Fruit fly (Drosophila melanogaster) whole organism, embryonic: ENCODE results near the gene CG13449.
A peak's percentile ranks its signal among the peaks of the same experiment; 100 is the strongest.

ENCODE experiments used
- Adf1 ChIP-seq: fragments of 200-800 bp; sonication (Bioruptor generic); IDR thresholded peaks from 2 replicates; pipeline ENCODE4 v1.3.6; 2022; ENCODE audit warnings: missing biosample characterization, missing genetic modification characterization
- Aef1 ChIP-seq: fragments of 200-800 bp; sonication (Bioruptor generic); IDR thresholded peaks from 3 replicates; pipeline ENCODE4 v1.3.6; 2022; ENCODE audit warnings: missing biosample characterization, missing genetic modification characterization
- CG10209 ChIP-seq: fragments of 200-800 bp; sonication (Bioruptor generic); optimal IDR thresholded peaks from 3 replicates; lab custom pipeline; 2017; ENCODE audit warnings: missing biosample characterization, mild to moderate bottlenecking, missing genetic modification characterization, missing genetic modification reagents
- CG11093 ChIP-seq: fragments of 200-800 bp; sonication (Bioruptor generic); IDR thresholded peaks from 3 replicates; pipeline ENCODE4 v1.3.6; 2022; ENCODE audit warnings: missing biosample characterization, missing genetic modification characterization
- CG11456 ChIP-seq: fragments of 200-800 bp; sonication (Bioruptor generic); IDR thresholded peaks from 3 replicates; pipeline ENCODE4 v1.3.6; 2022; ENCODE audit warnings: missing biosample characterization, missing genetic modification characterization
- CG14667 ChIP-seq: fragments of 200-800 bp; sonication (Bioruptor generic); IDR thresholded peaks from 2 replicates; pipeline ENCODE4 v1.3.6; 2022; ENCODE audit warnings: missing biosample characterization, missing genetic modification characterization
- CG1529 ChIP-seq: fragments of 200-800 bp; sonication (Bioruptor generic); optimal IDR thresholded peaks from 3 replicates; lab custom pipeline; 2018; ENCODE audit warnings: missing biosample characterization, missing genetic modification characterization
- CG16813 ChIP-seq: fragments of 200-800 bp; sonication (Bioruptor generic); IDR thresholded peaks from 3 replicates; pipeline ENCODE4 v1.3.6; 2022; ENCODE audit warnings: missing biosample characterization, missing genetic modification characterization; ENCODE audit not compliant: partially characterized antibody
- CG31224 ChIP-seq: fragments of 200-800 bp; sonication (Bioruptor generic); IDR thresholded peaks from 2 replicates; pipeline ENCODE4 v1.3.6; 2022; ENCODE audit warnings: missing biosample characterization, missing genetic modification characterization
- CG34224 ChIP-seq: fragments of 200-800 bp; sonication (Bioruptor generic); IDR thresholded peaks from 3 replicates; pipeline ENCODE4 v1.3.6; 2022; ENCODE audit warnings: missing biosample characterization, missing genetic modification characterization; ENCODE audit not compliant: partially characterized antibody
- CG34376 ChIP-seq: fragments of 200-800 bp; sonication (Bioruptor generic); optimal IDR thresholded peaks from 2 replicates; lab custom pipeline; 2018; ENCODE audit warnings: missing biosample characterization, mild to moderate bottlenecking, missing genetic modification characterization
- CG43689 ChIP-seq: fragments of 200-800 bp; sonication (Bioruptor generic); IDR thresholded peaks from 2 replicates; pipeline ENCODE4 v1.3.6; 2022; ENCODE audit warnings: missing biosample characterization, missing genetic modification characterization
- CG6813 ChIP-seq: fragments of 200-800 bp; sonication (Bioruptor generic); optimal IDR thresholded peaks from 2 replicates; lab custom pipeline; 2017; ENCODE audit warnings: missing biosample characterization, missing genetic modification characterization, mild to moderate bottlenecking, moderate library complexity, missing genetic modification reagents
- CG7372 ChIP-seq: fragments of 200-800 bp; sonication (Bioruptor generic); IDR thresholded peaks from 2 replicates; pipeline ENCODE4 v1.3.6; 2022; ENCODE audit warnings: missing biosample characterization, missing genetic modification characterization
- CG8924 ChIP-seq: fragments of 200-800 bp; optimal IDR thresholded peaks from 3 replicates; lab custom pipeline; 2019; ENCODE audit warnings: missing biosample characterization, mild to moderate bottlenecking, missing genetic modification characterization, moderate library complexity
- Doc3 ChIP-seq: fragments of 200-800 bp; sonication (Bioruptor generic); IDR thresholded peaks from 3 replicates; pipeline ENCODE4 v1.3.6; 2022; ENCODE audit warnings: missing biosample characterization, missing genetic modification characterization; ENCODE audit not compliant: partially characterized antibody
- Drgx ChIP-seq: fragments of 200-800 bp; sonication (Bioruptor generic); IDR thresholded peaks from 2 replicates; pipeline ENCODE4 v1.3.6; 2022; ENCODE audit warnings: missing biosample characterization, missing genetic modification characterization
- Elba2 ChIP-seq: fragments of 200-800 bp; sonication (Bioruptor generic); optimal IDR thresholded peaks from 3 replicates; lab custom pipeline; 2016; ENCODE audit warnings: missing biosample characterization, missing genetic modification characterization
- Ets97D ChIP-seq: fragments of 200-800 bp; sonication (Bioruptor generic); optimal IDR thresholded peaks from 3 replicates; lab custom pipeline; 2016; ENCODE audit warnings: missing biosample characterization, missing genetic modification characterization
- Fer3 ChIP-seq: fragments of 200-800 bp; sonication (Bioruptor generic); optimal IDR thresholded peaks from 2 replicates; lab custom pipeline; 2018; ENCODE audit warnings: missing biosample characterization, mild to moderate bottlenecking, missing genetic modification characterization, moderate library complexity
- HHEX ChIP-seq: fragments of 200-800 bp; sonication (Bioruptor generic); optimal IDR thresholded peaks from 3 replicates; lab custom pipeline; 2017; ENCODE audit warnings: missing biosample characterization, mild to moderate bottlenecking, missing genetic modification characterization, missing genetic modification reagents
- Hmr ChIP-seq: fragments of 200-800 bp; sonication (Bioruptor generic); optimal IDR thresholded peaks from 3 replicates; lab custom pipeline; 2017; ENCODE audit warnings: mild to moderate bottlenecking, missing biosample characterization, missing genetic modification reagents, missing genetic modification characterization
- Hr51 ChIP-seq, 2 experiments: fragments of 200-800 bp; sonication (Bioruptor generic); optimal IDR thresholded peaks; 2 replicates in 1 of 2; 3 replicates in 1 of 2; lab custom pipeline; 2016 to 2018; ENCODE audit warnings: missing biosample characterization in 2 of 2, missing genetic modification characterization in 2 of 2, mild to moderate bottlenecking in 1 of 2, moderate library complexity in 1 of 2
- Med ChIP-seq: fragments of 200-800 bp; sonication (Bioruptor generic); peaks from one replicate; lab custom pipeline; 2016; ENCODE audit warnings: missing biosample characterization, missing genetic modification characterization, mild to moderate bottlenecking, inconsistent platforms, moderate library complexity
- Nf-YB ChIP-seq: fragments of 200-800 bp; sonication (Bioruptor generic); optimal IDR thresholded peaks from 3 replicates; lab custom pipeline; 2019; ENCODE audit warnings: missing biosample characterization, mild to moderate bottlenecking, missing genetic modification characterization, moderate library complexity
- Sox102F ChIP-seq: fragments of 200-800 bp; sonication (Bioruptor generic); optimal IDR thresholded peaks from 2 replicates; lab custom pipeline; 2018; ENCODE audit warnings: missing biosample characterization, mild to moderate bottlenecking, missing genetic modification characterization, moderate library complexity
- Sry-β ChIP-seq: fragments of 200-800 bp; sonication (Bioruptor generic); optimal IDR thresholded peaks from 2 replicates; lab custom pipeline; 2018; ENCODE audit warnings: missing biosample characterization, mild to moderate bottlenecking, missing genetic modification characterization, moderate library complexity
- TFAM ChIP-seq: fragments of 200-800 bp; sonication (Bioruptor generic); optimal IDR thresholded peaks from 2 replicates; lab custom pipeline; 2017; ENCODE audit warnings: missing biosample characterization, missing genetic modification characterization, inconsistent platforms
- Tbp ChIP-seq: fragments of >200 bp; optimal IDR thresholded peaks from 2 replicates; lab custom pipeline; 2018; ENCODE audit warnings: missing biosample characterization, missing genetic modification characterization
- Trl ChIP-seq, 3 experiments: fragments of >200 bp in 2 of 3; fragments of 200-800 bp in 1 of 3; sonication (Bioruptor generic) in 1 of 3; optimal IDR thresholded peaks; 2 replicates in 1 of 3; 3 replicates in 2 of 3; lab custom pipeline; 2016 to 2017; ENCODE audit warnings: missing biosample characterization in 1 of 3, missing genetic modification characterization in 1 of 3
- bsh ChIP-seq, 2 experiments: fragments of 200-800 bp; sonication (Bioruptor generic); optimal IDR thresholded peaks; 2 replicates each; lab custom pipeline; 2017 to 2018; ENCODE audit warnings: mild to moderate bottlenecking in 2 of 2, missing biosample characterization in 2 of 2, missing genetic modification characterization in 2 of 2, moderate library complexity in 1 of 2
- disco-r ChIP-seq: fragments of 200-800 bp; sonication (Bioruptor generic); optimal IDR thresholded peaks from 2 replicates; lab custom pipeline; 2016; ENCODE audit warnings: missing biosample characterization, missing genetic modification characterization
- eve ChIP-seq, 2 experiments: fragments of >200 bp; optimal IDR thresholded peaks; 2 replicates each; lab custom pipeline; 2017; ENCODE audit warnings: missing biosample characterization in 2 of 2, missing genetic modification characterization in 2 of 2
- fru ChIP-seq: fragments of >200 bp; optimal IDR thresholded peaks from 2 replicates; lab custom pipeline; 2017
- gem ChIP-seq: fragments of 200-800 bp; sonication (Bioruptor generic); optimal IDR thresholded peaks from 2 replicates; lab custom pipeline; 2019; ENCODE audit warnings: missing biosample characterization, mild to moderate bottlenecking, missing genetic modification characterization, moderate library complexity
- h ChIP-seq: fragments of >200 bp; optimal IDR thresholded peaks from 2 replicates; lab custom pipeline; 2017
- hkb ChIP-seq, 2 experiments: fragments of 200-800 bp in 1 of 2; fragments of >200 bp in 1 of 2; sonication (Bioruptor generic) in 1 of 2; IDR thresholded peaks in 1 of 2; optimal IDR thresholded peaks in 1 of 2; 2 replicates each; pipeline versions ENCODE4 v1.3.6 to Lab custom; 2017 to 2022; ENCODE audit warnings: missing biosample characterization in 1 of 2, missing genetic modification characterization in 1 of 2
- kah ChIP-seq: fragments of 200-800 bp; sonication (Bioruptor generic); optimal IDR thresholded peaks from 2 replicates; lab custom pipeline; 2018; ENCODE audit warnings: missing biosample characterization, mild to moderate bottlenecking, missing genetic modification characterization
- lov ChIP-seq, 2 experiments: fragments of 200-800 bp in 1 of 2; fragments of >200 bp in 1 of 2; sonication (Bioruptor generic) in 1 of 2; IDR thresholded peaks in 1 of 2; optimal IDR thresholded peaks in 1 of 2; 2 replicates in 1 of 2; 3 replicates in 1 of 2; pipeline versions ENCODE4 v1.3.6 to Lab custom; 2017 to 2022; ENCODE audit warnings: missing biosample characterization in 1 of 2, missing genetic modification characterization in 1 of 2
- maf-S ChIP-seq: fragments of 200-800 bp; sonication (Bioruptor generic); optimal IDR thresholded peaks from 2 replicates; lab custom pipeline; 2016; ENCODE audit warnings: missing biosample characterization, missing genetic modification characterization
- mam ChIP-seq: fragments of 200-800 bp; sonication (Bioruptor generic); optimal IDR thresholded peaks from 3 replicates; lab custom pipeline; 2016; ENCODE audit warnings: missing biosample characterization, missing genetic modification characterization
- p53 ChIP-seq: fragments of 200-800 bp; sonication (Bioruptor generic); optimal IDR thresholded peaks from 2 replicates; lab custom pipeline; 2016; ENCODE audit warnings: missing biosample characterization, missing genetic modification characterization
- pb ChIP-seq: fragments of 200-800 bp; sonication (Bioruptor generic); optimal IDR thresholded peaks from 3 replicates; lab custom pipeline; 2016; ENCODE audit warnings: missing biosample characterization, missing genetic modification characterization
- prd ChIP-seq, 3 experiments: fragments of >200 bp in 2 of 3; fragments of 200-800 bp in 1 of 3; sonication (Bioruptor generic) in 1 of 3; optimal IDR thresholded peaks in 2 of 3; IDR thresholded peaks in 1 of 3; 2 replicates in 2 of 3; 3 replicates in 1 of 3; pipeline versions ENCODE4 v1.3.6 to Lab custom; 2017 to 2022; ENCODE audit warnings: missing biosample characterization in 1 of 3, missing genetic modification characterization in 1 of 3
- sima ChIP-seq: fragments of 200-800 bp; sonication (Bioruptor generic); optimal IDR thresholded peaks from 2 replicates; lab custom pipeline; 2016; ENCODE audit warnings: missing biosample characterization, missing genetic modification characterization
- slp2 ChIP-seq: fragments of 200-800 bp; sonication (Bioruptor generic); optimal IDR thresholded peaks from 2 replicates; lab custom pipeline; 2016; ENCODE audit warnings: missing biosample characterization, missing genetic modification characterization
- sug ChIP-seq: fragments of 200-800 bp; optimal IDR thresholded peaks from 2 replicates; lab custom pipeline; 2019; ENCODE audit warnings: missing biosample characterization, mild to moderate bottlenecking, missing genetic modification characterization, moderate library complexity
- vnd ChIP-seq: fragments of 200-800 bp; sonication (Bioruptor generic); IDR thresholded peaks from 3 replicates; pipeline ENCODE4 v1.3.6; 2022; ENCODE audit warnings: missing biosample characterization, missing genetic modification characterization; ENCODE audit not compliant: partially characterized antibody

Gene CG13449

dm6 chr3L:15634368-15635075, 21.9 kb upstream of the CG13449 start (continued):
- peak; percentile 50 for TF ChIP-seq gem (tag; lab: Kevin White, UChicago)
- TF ChIP-seq CG11456 = no peak
- TF ChIP-seq bsh (GFP tag; optimal IDR thresholded peaks at IDR 0.05; lab: Kevin White, UChicago) = no peak
- TF ChIP-seq TFAM = no peak
- TF ChIP-seq mam = no peak
- TF ChIP-seq CG34224 = no peak
- no peak for TF ChIP-seq sima (GFP tag; lab: Kevin White, UChicago)
- peak; percentile 31 for TF ChIP-seq CG34376
- TF ChIP-seq CG7372 (GFP tag; lab: Robert Waterston, UW) = no peak
- TF ChIP-seq Tbp = no peak
- TF ChIP-seq HHEX (GFP tag; lab: Kevin White, UChicago) = no peak
- TF ChIP-seq pb (GFP tag; lab: Kevin White, UChicago) = no peak
- TF ChIP-seq maf-S (GFP tag; lab: Kevin White, UChicago) = no peak
- TF ChIP-seq Adf1 (GFP tag; lab: Robert Waterston, UW) = peak; percentile 21; the same call in 1 of the 2 replicates
- TF ChIP-seq kah = no peak
- peak; percentile 17 for TF ChIP-seq Med (GFP tag; lab: Kevin White, UChicago)
- no peak for TF ChIP-seq CG11093 (GFP tag; lab: Robert Waterston, UW)
- no peak for TF ChIP-seq lov (optimal IDR thresholded peaks at IDR 0.05; lab: Kevin White, UChicago)
- no peak for TF ChIP-seq lov (GFP tag; IDR thresholded peaks at IDR 0.05; lab: Robert Waterston, UW)
- TF ChIP-seq Drgx (GFP tag; lab: Robert Waterston, UW) = no peak
- no peak for TF ChIP-seq eve (GFP tag; optimal IDR thresholded peaks at IDR 0.05; lab: Kevin White, UChicago)
- TF ChIP-seq CG31224 (GFP tag; lab: Robert Waterston, UW) = no peak
- peak; percentile 11 for TF ChIP-seq CG8924
- TF ChIP-seq Fer3 (tag; lab: Kevin White, UChicago) = no peak
- peak; percentile 10 for TF ChIP-seq sug (tag; lab: Kevin White, UChicago)
- TF ChIP-seq Nf-YB (GFP tag; lab: Kevin White, UChicago) = no peak
- no peak for TF ChIP-seq CG1529 (GFP tag; lab: Kevin White, UChicago)
- no peak for TF ChIP-seq p53 (GFP tag; lab: Kevin White, UChicago)
- TF ChIP-seq Ets97D (GFP tag; lab: Kevin White, UChicago) = no peak
- TF ChIP-seq Sry-β = no peak
- no peak for TF ChIP-seq CG16813 (GFP tag; lab: Robert Waterston, UW)
- TF ChIP-seq CG43689 (GFP tag; lab: Robert Waterston, UW) = no peak
- TF ChIP-seq CG6813 = no peak
- TF ChIP-seq Aef1 (GFP tag; lab: Robert Waterston, UW) = no peak
- no peak for TF ChIP-seq CG10209 (GFP tag; lab: Kevin White, UChicago)
- no peak for TF ChIP-seq CG14667
- TF ChIP-seq Sox102F (GFP tag; lab: Kevin White, UChicago) = no peak
- TF ChIP-seq slp2 (GFP tag; lab: Kevin White, UChicago) = no peak
- TF ChIP-seq fru (lab: Kevin White, UChicago) = no peak
- no peak for TF ChIP-seq Trl (optimal IDR thresholded peaks at IDR 0.05; lab: Kevin White, UChicago)
- TF ChIP-seq Trl (GFP tag; optimal IDR thresholded peaks at IDR 0.05; lab: Kevin White, UChicago) = no peak
- TF ChIP-seq hkb (optimal IDR thresholded peaks at IDR 0.05; lab: Kevin White, UChicago) = no peak
- no peak for TF ChIP-seq hkb (GFP tag; IDR thresholded peaks at IDR 0.05; lab: Robert Waterston, UW)
- TF ChIP-seq h (lab: Kevin White, UChicago) = no peak
- TF ChIP-seq Elba2 (GFP tag; lab: Kevin White, UChicago) = no peak
- no peak for TF ChIP-seq Doc3 (GFP tag; lab: Robert Waterston, UW)
- peak in 1 of 2 experiments; percentile 29 for TF ChIP-seq Hr51 (GFP tag; optimal IDR thresholded peaks at IDR 0.05; lab: Kevin White, UChicago)
- TF ChIP-seq Hmr (GFP tag; lab: Kevin White, UChicago) = no peak
- no peak for TF ChIP-seq disco-r (GFP tag; lab: Kevin White, UChicago)
- TF ChIP-seq prd (optimal IDR thresholded peaks at IDR 0.05; lab: Kevin White, UChicago) = no peak
- TF ChIP-seq prd (GFP tag; IDR thresholded peaks at IDR 0.05; lab: Robert Waterston, UW) = no peak
- no peak for TF ChIP-seq vnd (GFP tag; lab: Robert Waterston, UW)
